Fruit fly (Drosophila melanogaster) whole organism, embryonic: Measurements from ENCODE around the gene AP-1-2beta.

Source experiments
- Bgb ChIP-seq: fragments of 200-800 bp; sonication (Bioruptor generic); IDR thresholded peaks from 2 replicates; pipeline ENCODE4 v1.3.6; 2022; ENCODE audit warnings: missing biosample characterization, missing genetic modification characterization; ENCODE audit not compliant: partially characterized antibody
- BtbVII ChIP-seq: fragments of 200-800 bp; sonication (Bioruptor generic); optimal IDR thresholded peaks from 3 replicates; lab custom pipeline; 2017; ENCODE audit warnings: missing biosample characterization, mild to moderate bottlenecking, missing genetic modification characterization
- CG10979 ChIP-seq: fragments of 200-800 bp; sonication (Bioruptor generic); optimal IDR thresholded peaks from 2 replicates; lab custom pipeline; 2018; ENCODE audit warnings: missing biosample characterization, mild to moderate bottlenecking, missing genetic modification characterization, moderate library complexity
- CG11695 ChIP-seq: fragments of 200-800 bp; sonication (Bioruptor generic); IDR thresholded peaks from 3 replicates; pipeline ENCODE4 v1.3.6; 2022; ENCODE audit warnings: missing biosample characterization, missing genetic modification characterization
- CG12236 ChIP-seq: fragments of 200-800 bp; sonication (Bioruptor generic); optimal IDR thresholded peaks from 2 replicates; lab custom pipeline; 2016; ENCODE audit warnings: missing biosample characterization, missing genetic modification characterization
- CG13624 ChIP-seq: fragments of 200-800 bp; sonication (Bioruptor generic); optimal IDR thresholded peaks from 2 replicates; lab custom pipeline; 2016; ENCODE audit warnings: missing biosample characterization, missing genetic modification characterization
- CG15601 ChIP-seq: fragments of 200-800 bp; sonication (Bioruptor generic); optimal IDR thresholded peaks from 3 replicates; lab custom pipeline; 2019; ENCODE audit warnings: missing biosample characterization, mild to moderate bottlenecking, missing genetic modification characterization, moderate library complexity
- CG1602 ChIP-seq: fragments of 200-800 bp; sonication (Bioruptor generic); optimal IDR thresholded peaks from 3 replicates; lab custom pipeline; 2016; ENCODE audit warnings: missing biosample characterization, missing genetic modification characterization
- CG1603 ChIP-seq: fragments of 200-800 bp; sonication (Bioruptor generic); optimal IDR thresholded peaks from 2 replicates; lab custom pipeline; 2019; ENCODE audit warnings: missing biosample characterization, mild to moderate bottlenecking, missing genetic modification characterization, moderate library complexity
- CG17328 ChIP-seq: fragments of 200-800 bp; sonication (Bioruptor generic); IDR thresholded peaks from 2 replicates; pipeline ENCODE4 v1.3.6; 2022; ENCODE audit warnings: missing biosample characterization, missing genetic modification characterization
- CG17361 ChIP-seq: fragments of 200-800 bp; sonication (Bioruptor generic); IDR thresholded peaks from 3 replicates; pipeline ENCODE4 v1.3.6; 2022; ENCODE audit warnings: missing biosample characterization, missing genetic modification characterization
- CG17829 ChIP-seq: fragments of 200-800 bp; optimal IDR thresholded peaks from 2 replicates; lab custom pipeline; 2019; ENCODE audit warnings: missing biosample characterization, mild to moderate bottlenecking, missing genetic modification characterization, moderate library complexity
- CG18262 ChIP-seq: fragments of 200-800 bp; optimal IDR thresholded peaks from 3 replicates; lab custom pipeline; 2019; ENCODE audit warnings: missing biosample characterization, mild to moderate bottlenecking, missing genetic modification characterization, moderate library complexity
- CG1832 ChIP-seq: fragments of 200-800 bp; sonication (Bioruptor generic); optimal IDR thresholded peaks from 2 replicates; lab custom pipeline; 2017; ENCODE audit warnings: missing biosample characterization, mild to moderate bottlenecking, missing genetic modification characterization, inconsistent platforms
- CG30431 ChIP-seq: fragments of 200-800 bp; sonication (Bioruptor generic); optimal IDR thresholded peaks from 2 replicates; lab custom pipeline; 2017; ENCODE audit warnings: missing biosample characterization, missing genetic modification characterization
- CG32532 ChIP-seq: fragments of 200-800 bp; sonication (Bioruptor generic); IDR thresholded peaks from 2 replicates; pipeline ENCODE4 v1.3.6; 2022; ENCODE audit warnings: missing biosample characterization, missing genetic modification characterization
- CG32767 ChIP-seq: fragments of 200-800 bp; sonication (Bioruptor generic); IDR thresholded peaks from 2 replicates; pipeline ENCODE4 v1.3.6; 2022; ENCODE audit warnings: missing biosample characterization, missing genetic modification characterization
- CG42726 ChIP-seq: fragments of 200-800 bp; sonication (Bioruptor generic); IDR thresholded peaks from 2 replicates; pipeline ENCODE4 v1.3.6; 2022; ENCODE audit warnings: missing biosample characterization, missing genetic modification characterization; ENCODE audit not compliant: partially characterized antibody
- CG4282 ChIP-seq: fragments of 200-800 bp; sonication (Bioruptor generic); optimal IDR thresholded peaks from 2 replicates; lab custom pipeline; 2016; ENCODE audit warnings: missing biosample characterization, missing genetic modification characterization
- CG4404 ChIP-seq: fragments of 200-800 bp; sonication (Bioruptor generic); IDR thresholded peaks from 2 replicates; pipeline ENCODE4 v1.3.6; 2022; ENCODE audit warnings: missing biosample characterization, missing genetic modification characterization
- CG6813 ChIP-seq: fragments of 200-800 bp; sonication (Bioruptor generic); optimal IDR thresholded peaks from 2 replicates; lab custom pipeline; 2017; ENCODE audit warnings: missing biosample characterization, missing genetic modification characterization, mild to moderate bottlenecking, moderate library complexity, missing genetic modification reagents
- CG7786 ChIP-seq: fragments of 200-800 bp; sonication (Bioruptor generic); optimal IDR thresholded peaks from 2 replicates; lab custom pipeline; 2016; ENCODE audit warnings: missing biosample characterization, missing genetic modification characterization
- CG8290 ChIP-seq, 3 experiments: fragments of 200-800 bp; sonication (Bioruptor generic); optimal IDR thresholded peaks; 2 replicates each; lab custom pipeline; 2016 to 2019; ENCODE audit warnings: missing biosample characterization in 3 of 3, missing genetic modification characterization in 3 of 3, mild to moderate bottlenecking in 2 of 3, moderate library complexity in 1 of 3
- CG9727 ChIP-seq: fragments of 200-800 bp; sonication (Bioruptor generic); optimal IDR thresholded peaks from 3 replicates; lab custom pipeline; 2017; ENCODE audit warnings: missing biosample characterization, mild to moderate bottlenecking, missing genetic modification characterization
- D ChIP-seq, 2 experiments: fragments of 200-800 bp in 1 of 2; fragments of >200 bp in 1 of 2; sonication (Bioruptor generic) in 1 of 2; optimal IDR thresholded peaks; 2 replicates in 1 of 2; 3 replicates in 1 of 2; lab custom pipeline; 2017; ENCODE audit warnings: mild to moderate bottlenecking in 1 of 2, missing biosample characterization in 1 of 2, missing genetic modification characterization in 1 of 2, missing genetic modification reagents in 1 of 2
- Eip74EF ChIP-seq, 2 experiments: fragments of 200-800 bp in 1 of 2; fragments of >200 bp in 1 of 2; sonication (Bioruptor generic) in 1 of 2; optimal IDR thresholded peaks; 2 replicates each; lab custom pipeline; 2017 to 2019; ENCODE audit warnings: missing biosample characterization in 2 of 2, missing genetic modification characterization in 2 of 2, mild to moderate bottlenecking in 1 of 2, moderate library complexity in 1 of 2
- Fer3 ChIP-seq: fragments of 200-800 bp; sonication (Bioruptor generic); optimal IDR thresholded peaks from 2 replicates; lab custom pipeline; 2018; ENCODE audit warnings: missing biosample characterization, mild to moderate bottlenecking, missing genetic modification characterization, moderate library complexity
- Hr3 ChIP-seq: fragments of 200-800 bp; sonication (Bioruptor generic); optimal IDR thresholded peaks from 3 replicates; lab custom pipeline; 2016; ENCODE audit warnings: missing biosample characterization, missing genetic modification characterization
- Nf-YB ChIP-seq: fragments of 200-800 bp; sonication (Bioruptor generic); optimal IDR thresholded peaks from 3 replicates; lab custom pipeline; 2019; ENCODE audit warnings: missing biosample characterization, mild to moderate bottlenecking, missing genetic modification characterization, moderate library complexity
- Oaz ChIP-seq: fragments of 200-800 bp; sonication (Bioruptor generic); IDR thresholded peaks from 2 replicates; pipeline ENCODE4 v1.3.6; 2022; ENCODE audit warnings: missing biosample characterization, missing genetic modification characterization
- Sin3A ChIP-seq: fragments of >200 bp; optimal IDR thresholded peaks from 2 replicates; lab custom pipeline; 2018
- Sry-β ChIP-seq: fragments of 200-800 bp; sonication (Bioruptor generic); optimal IDR thresholded peaks from 2 replicates; lab custom pipeline; 2018; ENCODE audit warnings: missing biosample characterization, mild to moderate bottlenecking, missing genetic modification characterization, moderate library complexity
- Xbp1 ChIP-seq: fragments of 200-800 bp; sonication (Bioruptor generic); optimal IDR thresholded peaks from 3 replicates; lab custom pipeline; 2016; ENCODE audit warnings: missing biosample characterization, mild to moderate bottlenecking, missing genetic modification characterization
- al ChIP-seq: fragments of 200-800 bp; sonication (Bioruptor generic); IDR thresholded peaks from 2 replicates; pipeline ENCODE4 v1.3.6; 2022; ENCODE audit warnings: missing biosample characterization, missing genetic modification characterization
- ara ChIP-seq: fragments of 200-800 bp; sonication (Bioruptor generic); IDR thresholded peaks from 2 replicates; pipeline ENCODE4 v1.3.6; 2022; ENCODE audit warnings: missing biosample characterization, missing genetic modification characterization
- chif ChIP-seq, 2 experiments: fragments of 200-800 bp; sonication (Bioruptor generic); optimal IDR thresholded peaks; 3 replicates each; lab custom pipeline; 2016; ENCODE audit warnings: missing biosample characterization in 2 of 2, missing genetic modification characterization in 2 of 2
- gce ChIP-seq: fragments of 200-800 bp; sonication (Bioruptor generic); IDR thresholded peaks from 3 replicates; pipeline ENCODE4 v1.3.6; 2022; ENCODE audit warnings: missing biosample characterization, missing genetic modification characterization
- ind ChIP-seq: fragments of 200-800 bp; sonication (Bioruptor generic); optimal IDR thresholded peaks from 3 replicates; lab custom pipeline; 2016; ENCODE audit warnings: missing biosample characterization, missing genetic modification characterization
- pan ChIP-seq, 4 experiments: fragments of >200 bp in 3 of 4; fragments of 200-800 bp in 1 of 4; sonication (Bioruptor generic) in 1 of 4; optimal IDR thresholded peaks in 3 of 4; IDR thresholded peaks in 1 of 4; 2 replicates each; pipeline versions ENCODE4 v1.3.6 to Lab custom; 2017 to 2022; ENCODE audit warnings: missing biosample characterization in 2 of 4, missing genetic modification characterization in 2 of 4, mixed read lengths in 1 of 4
- pho ChIP-seq: fragments of 200-800 bp; sonication (Bioruptor generic); optimal IDR thresholded peaks from 2 replicates; lab custom pipeline; 2016; ENCODE audit warnings: missing biosample characterization, missing genetic modification characterization
- phol ChIP-seq: fragments of 200-800 bp; sonication (Bioruptor generic); optimal IDR thresholded peaks from 3 replicates; lab custom pipeline; 2018; ENCODE audit warnings: missing biosample characterization, mild to moderate bottlenecking, missing genetic modification characterization, moderate library complexity
- pnt ChIP-seq: fragments of 200-800 bp; sonication (Bioruptor generic); optimal IDR thresholded peaks from 3 replicates; lab custom pipeline; 2016; ENCODE audit warnings: missing biosample characterization, missing genetic modification characterization
- sens-2 ChIP-seq: fragments of 200-800 bp; sonication (Bioruptor generic); IDR thresholded peaks from 2 replicates; pipeline ENCODE4 v1.3.6; 2022; ENCODE audit warnings: missing biosample characterization, missing genetic modification characterization
- sqz ChIP-seq: fragments of 200-800 bp; sonication (Bioruptor generic); optimal IDR thresholded peaks from 3 replicates; lab custom pipeline; 2018; ENCODE audit warnings: missing biosample characterization, mild to moderate bottlenecking, missing genetic modification characterization
- tin ChIP-seq: fragments of 200-800 bp; sonication (Bioruptor generic); optimal IDR thresholded peaks from 3 replicates; lab custom pipeline; 2016; ENCODE audit warnings: missing biosample characterization, missing genetic modification characterization
- trh ChIP-seq: fragments of 200-800 bp; sonication (Bioruptor generic); optimal IDR thresholded peaks from 2 replicates; lab custom pipeline; 2016; ENCODE audit warnings: missing biosample characterization, missing genetic modification characterization
- vvl ChIP-seq: fragments of 200-800 bp; sonication (Bioruptor generic); IDR thresholded peaks from 2 replicates; pipeline ENCODE4 v1.3.6; 2022; ENCODE audit warnings: missing biosample characterization, missing genetic modification characterization
- wdn ChIP-seq: fragments of 200-800 bp; sonication (Bioruptor generic); IDR thresholded peaks from 2 replicates; pipeline ENCODE4 v1.3.6; 2022; ENCODE audit warnings: missing biosample characterization, missing genetic modification characterization

AP-1-2beta gene

dm6 chrX:19769821-19770519 is 39.2 kb downstream of the AP-1-2beta start (continued):
- TF ChIP-seq Eip74EF (GFP tag; optimal IDR thresholded peaks at IDR 0.05; lab: Kevin White, UChicago) (no peak), CG32532 (peak; percentile 32; the same call in 1 of the 2 replicates), sens-2 (no peak), CG1832 (GFP tag; lab: Kevin White, UChicago) (peak; percentile 29), CG1603 (tag; lab: Kevin White, UChicago) (peak; percentile 37), CG8290 (GFP tag; optimal IDR thresholded peaks at IDR 0.05; lab: Kevin White, UChicago) (no peak), CG8290 (tag; optimal IDR thresholded peaks at IDR 0.05; lab: Kevin White, UChicago) (no peak), D (optimal IDR thresholded peaks at IDR 0.05; lab: Kevin White, UChicago) (no peak), D (GFP tag; optimal IDR thresholded peaks at IDR 0.05; lab: Kevin White, UChicago) (peak; percentile 50), CG6813 (GFP tag; lab: Kevin White, UChicago) (peak; percentile 40), tin (peak; percentile 43), CG15601 (tag; lab: Kevin White, UChicago) (peak; percentile 33), gce (GFP tag; lab: Robert Waterston, UW) (no peak), vvl (GFP tag; lab: Robert Waterston, UW) (peak; percentile 41; the same call in 1 of the 2 replicates), Nf-YB (GFP tag; lab: Kevin White, UChicago) (peak; percentile 9), Sry-β (GFP tag; lab: Kevin White, UChicago) (no peak), BtbVII (GFP tag; lab: Kevin White, UChicago) (no peak), Bgb (GFP tag; lab: Robert Waterston, UW) (no peak), CG4404 (GFP tag; lab: Robert Waterston, UW) (peak; percentile 32; the same call in 1 of the 2 replicates), CG7786 (GFP tag; lab: Kevin White, UChicago) (peak; percentile 44), pan (optimal IDR thresholded peaks at IDR 0.05; lab: Kevin White, UChicago) (no peak), pan (GFP tag; optimal IDR thresholded peaks at IDR 0.05 in 1 of 2, IDR thresholded peaks at IDR 0.05 in 1 of 2) (no peak), CG32767 (GFP tag; lab: Robert Waterston, UW) (0 out of 2 replicates have a peak, but pooled peaks have one; percentile 15), CG13624 (peak; percentile 27), CG1602 (peak; percentile 25), CG42726 (GFP tag; lab: Robert Waterston, UW) (no peak), CG4282 (GFP tag; lab: Kevin White, UChicago) (no peak), chif (GFP tag; optimal IDR thresholded peaks at IDR 0.05; lab: Kevin White, UChicago) (peak in 1 of 2 experiments; percentile 59), CG12236 (GFP tag; lab: Kevin White, UChicago) (peak; percentile 53), trh (no peak), al (no peak), wdn (GFP tag; lab: Robert Waterston, UW) (no peak), Fer3 (tag; lab: Kevin White, UChicago) (peak; percentile 25), CG11695 (GFP tag; lab: Robert Waterston, UW) (0 out of 3 replicates have a peak, but pooled peaks have one; percentile 37), Sin3A (lab: Kevin White, UChicago) (no peak), ara (GFP tag; lab: Robert Waterston, UW) (peak; percentile 69), pho (GFP tag; lab: Kevin White, UChicago) (no peak), CG30431 (peak; percentile 36), sqz (peak; percentile 28), ind (no peak), Hr3 (GFP tag; lab: Kevin White, UChicago) (no peak), CG10979 (tag; lab: Kevin White, UChicago) (peak; percentile 79), Xbp1 (GFP tag; lab: Kevin White, UChicago) (peak; percentile 8), CG17361 (peak; percentile 63), CG17829 (tag; lab: Kevin White, UChicago) (peak; percentile 61), CG17328 (GFP tag; lab: Robert Waterston, UW) (peak; percentile 52), phol (peak; percentile 67), CG9727 (GFP tag; lab: Kevin White, UChicago) (peak; percentile 71), Oaz (no peak), CG18262 (tag; lab: Kevin White, UChicago) (peak; percentile 75), pnt (GFP tag; lab: Kevin White, UChicago) (peak; percentile 21)
